Worm (Caenorhabditis elegans) whole organism, mixed stage, embryonic: ENCODE measurements around the gene abi-1.

ENCODE experiments used
- ces-1 ChIP-seq: fragments of 150-350 bp; optimal IDR thresholded peaks from 2 replicates; lab custom pipeline; 2014; ENCODE audit warnings: missing biosample characterization, missing genetic modification reagents, missing genetic modification characterization
- lin-32 ChIP-seq: fragments of 200-800 bp; sonication (Bioruptor generic); optimal IDR thresholded peaks from 2 replicates; lab custom pipeline; 2018; ENCODE audit warnings: mild to moderate bottlenecking, missing genetic modification characterization, missing compliant biosample characterization
- nhr-12 ChIP-seq: fragments of 150-350 bp; optimal IDR thresholded peaks from 2 replicates; lab custom pipeline; 2014; ENCODE audit warnings: missing biosample characterization, missing genetic modification characterization
- snpc-4 ChIP-seq: fragments of 150-350 bp; optimal IDR thresholded peaks from 2 replicates; lab custom pipeline; 2014; ENCODE audit warnings: missing biosample characterization, missing genetic modification characterization
- zip-8 ChIP-seq: fragments of 150-350 bp; optimal IDR thresholded peaks from 2 replicates; lab custom pipeline; 2014; ENCODE audit warnings: missing biosample characterization, missing genetic modification characterization

DNA sequence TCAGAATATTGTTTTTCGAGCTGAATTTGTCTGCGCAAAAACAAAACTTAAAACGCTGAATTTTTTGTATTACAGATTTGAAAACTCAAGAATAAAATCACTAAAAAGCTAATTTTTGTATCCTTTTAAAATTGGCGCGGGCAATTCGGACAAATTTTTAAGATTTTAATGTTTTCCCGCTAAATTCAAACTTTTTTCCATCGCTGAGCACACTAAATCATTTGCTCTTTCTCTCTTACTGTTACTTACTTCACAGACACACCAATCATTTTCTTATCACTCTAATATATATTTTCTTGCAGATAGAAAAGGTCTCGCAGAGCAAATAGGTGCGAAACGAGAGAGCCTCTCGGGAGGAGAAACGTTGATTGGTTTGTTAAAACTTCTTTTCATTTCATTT, 28.6 kb downstream of the abi-1 start, which contains the start of gene par-3:
- TF ChIP-seq zip-8 (tag; lab: Kevin White, UChicago) = no peak
- no peak for TF ChIP-seq snpc-4 (tag; lab: Kevin White, UChicago)
- TF ChIP-seq lin-32 (GFP tag; lab: Kevin White, UChicago) = no peak
- TF ChIP-seq ces-1 (GFP tag; lab: Kevin White, UChicago) = no peak
- no peak for TF ChIP-seq nhr-12
